Comparison of ENCODE assay signal across 2 fruit fly cellular contexts in genomic region chr3R:6816272-6816980, dm6.
A peak's percentile ranks its signal among the peaks of the same experiment; 100 is the strongest.
TF ChIP-seq lines count a peak whose summit lies in the region.

No protein-coding gene starts in this region.

TF ChIP-seq in whole organism, embryonic, 481 proteins besides CTCF, POLR2A, EP300 and RAD21 (continued from another document and continues in another):
- TF ChIP-seq sens-2 (GFP tag; IDR thresholded peaks at IDR 0.05; lab: Robert Waterston, UW) (no peak), HHEX (GFP tag; optimal IDR thresholded peaks at IDR 0.05; lab: Kevin White, UChicago) (no peak), CG7372 (GFP tag; IDR thresholded peaks at IDR 0.05; lab: Robert Waterston, UW) (no peak), CG10267 (tag; optimal IDR thresholded peaks at IDR 0.05; lab: Kevin White, UChicago) (peak; percentile 26), sr (GFP tag; IDR thresholded peaks at IDR 0.05; lab: Robert Waterston, UW) (no peak), Taf1 (GFP tag; IDR thresholded peaks at IDR 0.05; lab: Robert Waterston, UW) (no peak), abd-A (tag; optimal IDR thresholded peaks at IDR 0.05; lab: Kevin White, UChicago) (peak; percentile 82), cas (GFP tag; IDR thresholded peaks at IDR 0.05; lab: Robert Waterston, UW) (no peak), Ada2b (GFP tag; IDR thresholded peaks at IDR 0.05; lab: Robert Waterston, UW) (no peak), repo (GFP tag; optimal IDR thresholded peaks at IDR 0.05; lab: Kevin White, UChicago) (peak; percentile 7), CG14710 (tag; optimal IDR thresholded peaks at IDR 0.05; lab: Kevin White, UChicago) (peak; percentile 41), B-H2 (GFP tag; optimal IDR thresholded peaks at IDR 0.05; lab: Kevin White, UChicago) (no peak), CG17385 (GFP tag; optimal IDR thresholded peaks at IDR 0.05; lab: Kevin White, UChicago) (no peak), CG15479 (GFP tag; optimal IDR thresholded peaks at IDR 0.05; lab: Kevin White, UChicago) (no peak), Dref (GFP tag; IDR thresholded peaks at IDR 0.05; lab: Robert Waterston, UW) (no peak), Doc3 (GFP tag; IDR thresholded peaks at IDR 0.05; lab: Robert Waterston, UW; ENCODE audit: partially characterized antibody) (no peak), CG2199 (GFP tag; IDR thresholded peaks at IDR 0.05; lab: Robert Waterston, UW) (0 out of 3 replicates have a peak, but pooled peaks have one; percentile 62), bbx (GFP tag; IDR thresholded peaks at IDR 0.05; lab: Robert Waterston, UW; ENCODE audit: partially characterized antibody) (0 out of 2 replicates have a peak, but pooled peaks have one; percentile 46), btn (GFP tag; optimal IDR thresholded peaks at IDR 0.05; lab: Kevin White, UChicago) (no peak), dm (GFP tag; optimal IDR thresholded peaks at IDR 0.05; lab: Kevin White, UChicago) (peak; percentile 2), Hr3 (GFP tag; optimal IDR thresholded peaks at IDR 0.05; lab: Kevin White, UChicago) (no peak), nmo (GFP tag; optimal IDR thresholded peaks at IDR 0.05; lab: Kevin White, UChicago) (peak; percentile 17), E2f1 (GFP tag; IDR thresholded peaks at IDR 0.05; lab: Robert Waterston, UW) (no peak), tna (GFP tag; IDR thresholded peaks at IDR 0.05; lab: Robert Waterston, UW; ENCODE audit: partially characterized antibody) (no peak), CG16813 (GFP tag; IDR thresholded peaks at IDR 0.05; lab: Robert Waterston, UW; ENCODE audit: partially characterized antibody) (peak; percentile 8; the same call in 1 of the 3 replicates), CG3281 (GFP tag; optimal IDR thresholded peaks at IDR 0.05; lab: Kevin White, UChicago) (no peak), CG6654 (GFP tag; optimal IDR thresholded peaks at IDR 0.05; lab: Kevin White, UChicago) (no peak), dimm (GFP tag; IDR thresholded peaks at IDR 0.05; lab: Robert Waterston, UW) (no peak), gsb (GFP tag; IDR thresholded peaks at IDR 0.05; lab: Robert Waterston, UW) (no peak), CG9609 (GFP tag; optimal IDR thresholded peaks at IDR 0.05; lab: Kevin White, UChicago) (no peak), CG9437 (GFP tag; optimal IDR thresholded peaks at IDR 0.05; lab: Kevin White, UChicago) (peak; percentile 46), br (optimal IDR thresholded peaks at IDR 0.05; lab: Kevin White, UChicago) (no peak), zf30C (GFP tag; optimal IDR thresholded peaks at IDR 0.05; lab: Kevin White, UChicago) (peak; percentile 87), Camta (GFP tag; optimal IDR thresholded peaks at IDR 0.05; lab: Kevin White, UChicago) (no peak), CG9932 (GFP tag; IDR thresholded peaks at IDR 0.05; lab: Robert Waterston, UW) (no peak), nom (GFP tag; optimal IDR thresholded peaks at IDR 0.05; lab: Kevin White, UChicago) (no peak), CG8359 (GFP tag; optimal IDR thresholded peaks at IDR 0.05; lab: Kevin White, UChicago; ENCODE audit: borderline replicate concordance) (no peak), CG13624 (GFP tag; optimal IDR thresholded peaks at IDR 0.05; lab: Kevin White, UChicago) (no peak), CG14014 (GFP tag; IDR thresholded peaks at IDR 0.05; lab: Robert Waterston, UW) (no peak), CG2116 (GFP tag; optimal IDR thresholded peaks at IDR 0.05; lab: Kevin White, UChicago) (no peak), salm (tag; optimal IDR thresholded peaks at IDR 0.05; lab: Kevin White, UChicago) (no peak), GATAe (GFP tag; conservative IDR thresholded peaks at IDR 0.05; lab: Robert Waterston, UW) (no peak), kni (GFP tag; optimal IDR thresholded peaks at IDR 0.05; lab: Kevin White, UChicago) (peak; percentile 59), amos (GFP tag; IDR thresholded peaks at IDR 0.05; lab: Robert Waterston, UW; ENCODE audit: partially characterized antibody) (peak; percentile 24; the same call in 1 of the 2 replicates), Dll (GFP tag; IDR thresholded peaks at IDR 0.05; lab: Robert Waterston, UW; ENCODE audit: partially characterized antibody) (no peak), CG4617 (GFP tag; optimal IDR thresholded peaks at IDR 0.05; lab: Kevin White, UChicago; ENCODE audit: borderline replicate concordance) (no peak), Stat92E (GFP tag; optimal IDR thresholded peaks at IDR 0.05; lab: Kevin White, UChicago) (peak in 1 of 3 experiments; percentile 61), Rfx (GFP tag; IDR thresholded peaks at IDR 0.05; lab: Robert Waterston, UW) (peak; percentile 26; the same call in 1 of the 2 replicates), Ptx1 (GFP tag; IDR thresholded peaks at IDR 0.05; lab: Robert Waterston, UW) (peak; percentile 11; the same call in 1 of the 2 replicates), HLH54F (GFP tag; optimal IDR thresholded peaks at IDR 0.05; lab: Kevin White, UChicago) (no peak), ken (GFP tag; IDR thresholded peaks at IDR 0.05; lab: Robert Waterston, UW) (0 out of 3 replicates have a peak, but pooled peaks have one; percentile 14), ftz-f1 (GFP tag; optimal IDR thresholded peaks at IDR 0.05; lab: Kevin White, UChicago) (no peak), CG7786 (GFP tag; optimal IDR thresholded peaks at IDR 0.05; lab: Kevin White, UChicago) (no peak), D (optimal IDR thresholded peaks at IDR 0.05; lab: Kevin White, UChicago) (no peak), D (GFP tag; optimal IDR thresholded peaks at IDR 0.05; lab: Kevin White, UChicago) (no peak), CG8290 (GFP tag; optimal IDR thresholded peaks at IDR 0.05; lab: Kevin White, UChicago) (no peak), CG8290 (tag; optimal IDR thresholded peaks at IDR 0.05; lab: Kevin White, UChicago) (peak in 1 of 2 experiments; percentile 26), CG17361 (GFP tag; IDR thresholded peaks at IDR 0.05; lab: Robert Waterston, UW) (peak; percentile 74), CG16779 (GFP tag; IDR thresholded peaks at IDR 0.05; lab: Robert Waterston, UW) (peak; percentile 91), sim (GFP tag; IDR thresholded peaks at IDR 0.05; lab: Robert Waterston, UW) (0 out of 2 replicates have a peak, but pooled peaks have one; percentile 13), Sox102F (GFP tag; optimal IDR thresholded peaks at IDR 0.05; lab: Kevin White, UChicago) (peak; percentile 18), Ets97D (GFP tag; optimal IDR thresholded peaks at IDR 0.05; lab: Kevin White, UChicago) (no peak), CG7745 (tag; optimal IDR thresholded peaks at IDR 0.05; lab: Kevin White, UChicago) (no peak), en (GFP tag; optimal IDR thresholded peaks at IDR 0.05; lab: Kevin White, UChicago) (no peak), Sin3A (optimal IDR thresholded peaks at IDR 0.05; lab: Kevin White, UChicago) (no peak)

TF ChIP-seq in whole organism, prepupa, 60 proteins besides CTCF, POLR2A, EP300 and RAD21 (continued from another document):
- no peak for TF ChIP-seq eg (GFP tag; IDR thresholded peaks at IDR 0.05; lab: Robert Waterston, UW)
- no peak for TF ChIP-seq salr (GFP tag; optimal IDR thresholded peaks at IDR 0.05; lab: Kevin White, UChicago)
- no peak for TF ChIP-seq CG8632 (GFP tag; optimal IDR thresholded peaks at IDR 0.05; lab: Kevin White, UChicago)
- no peak for TF ChIP-seq Lpt (GFP tag; optimal IDR thresholded peaks at IDR 0.05; lab: Kevin White, UChicago)
- no peak for TF ChIP-seq CG34406 (GFP tag; optimal IDR thresholded peaks at IDR 0.05; lab: Kevin White, UChicago)
- no peak for TF ChIP-seq Gug (GFP tag; IDR thresholded peaks at IDR 0.05; lab: Robert Waterston, UW)
- peak; percentile 77 for TF ChIP-seq svp (GFP tag; lab: Kevin White, UChicago)
- TF ChIP-seq CG32006 (GFP tag; optimal IDR thresholded peaks at IDR 0.05; lab: Kevin White, UChicago), result peak; percentile 11
- peak; percentile 5 for TF ChIP-seq acj6 (GFP tag; optimal IDR thresholded peaks at IDR 0.05; lab: Kevin White, UChicago)
- no peak for TF ChIP-seq CG11902 (GFP tag; optimal IDR thresholded peaks at IDR 0.05; lab: Kevin White, UChicago)
- TF ChIP-seq CG8119 (GFP tag; IDR thresholded peaks at IDR 0.05; lab: Robert Waterston, UW), result no peak
- TF ChIP-seq Hr39 (GFP tag; optimal IDR thresholded peaks at IDR 0.05; lab: Kevin White, UChicago), result no peak
- TF ChIP-seq lz (GFP tag; optimal IDR thresholded peaks at IDR 0.05; lab: Kevin White, UChicago), result peak; percentile 7
- TF ChIP-seq Blimp-1 (GFP tag; optimal IDR thresholded peaks at IDR 0.05; lab: Kevin White, UChicago), result no peak
- no peak for TF ChIP-seq CG8319 (GFP tag; optimal IDR thresholded peaks at IDR 0.05; lab: Kevin White, UChicago)
- TF ChIP-seq achi (GFP tag; optimal IDR thresholded peaks at IDR 0.05; lab: Kevin White, UChicago), result no peak
- TF ChIP-seq CG3032 (tag; optimal IDR thresholded peaks at IDR 0.05; lab: Kevin White, UChicago), result no peak
- no peak for TF ChIP-seq fd59A (GFP tag; optimal IDR thresholded peaks at IDR 0.05; lab: Kevin White, UChicago)
- no peak for TF ChIP-seq Eip93F (GFP tag; optimal IDR thresholded peaks at IDR 0.05; lab: Kevin White, UChicago)
- no peak for TF ChIP-seq Hr38 (GFP tag; optimal IDR thresholded peaks at IDR 0.05; lab: Kevin White, UChicago)
- no peak for TF ChIP-seq Sox15 (GFP tag; optimal IDR thresholded peaks at IDR 0.05; lab: Kevin White, UChicago)
- TF ChIP-seq CG6276 (GFP tag; optimal IDR thresholded peaks at IDR 0.05; lab: Kevin White, UChicago), result no peak
- peak; percentile 81 for TF ChIP-seq Eip78C (GFP tag; lab: Kevin White, UChicago)
- no peak for TF ChIP-seq Ets96B (tag; optimal IDR thresholded peaks at IDR 0.05; lab: Kevin White, UChicago)
- TF ChIP-seq dac (GFP tag; optimal IDR thresholded peaks at IDR 0.05; lab: Kevin White, UChicago), result no peak
- no peak for TF ChIP-seq CG11762 (GFP tag; optimal IDR thresholded peaks at IDR 0.05; lab: Kevin White, UChicago; ENCODE audit: insufficient read depth)
- no peak for TF ChIP-seq CG6792 (GFP tag; optimal IDR thresholded peaks at IDR 0.05; lab: Kevin White, UChicago)
- TF ChIP-seq Sox102F (GFP tag; optimal IDR thresholded peaks at IDR 0.05; lab: Kevin White, UChicago), result peak; percentile 28
- TF ChIP-seq cyc (GFP tag; optimal IDR thresholded peaks at IDR 0.05; lab: Kevin White, UChicago), result no peak
- no peak for TF ChIP-seq ss (GFP tag; optimal IDR thresholded peaks at IDR 0.05; lab: Kevin White, UChicago)
- TF ChIP-seq CG10631 (GFP tag; optimal IDR thresholded peaks at IDR 0.05; lab: Kevin White, UChicago), result peak; percentile 19
- no peak for TF ChIP-seq CG11294 (GFP tag; IDR thresholded peaks at IDR 0.05; lab: Robert Waterston, UW)
- TF ChIP-seq Met (GFP tag; optimal IDR thresholded peaks at IDR 0.05; lab: Kevin White, UChicago), result peak; percentile 6
- no peak for TF ChIP-seq dsx (GFP tag; optimal IDR thresholded peaks at IDR 0.05; lab: Kevin White, UChicago; ENCODE audit: poor library complexity, severe bottlenecking)
- no peak for TF ChIP-seq OdsH (GFP tag; optimal IDR thresholded peaks at IDR 0.05; lab: Kevin White, UChicago)
- no peak for TF ChIP-seq Ets21C (GFP tag; optimal IDR thresholded peaks at IDR 0.05; lab: Kevin White, UChicago)
